Worm (Caenorhabditis elegans): ENCODE results near the gene nhr-227.

ce11 chrV:2327124-2327523 is 41.9 kb downstream of the nhr-227 start:
- TF ChIP-seq him-1 (tag; optimal IDR thresholded peaks at IDR 0.05) (no peak), W03F9.2 (tag; optimal IDR thresholded peaks at IDR 0.05) (no peak)
